Fruit fly (Drosophila melanogaster) whole organism, pupa: Measurements from ENCODE around the gene CG2224.

Source experiments
- CG12605 ChIP-seq: fragments of 200-800 bp; sonication (Bioruptor generic); IDR thresholded peaks from 2 replicates; pipeline ENCODE4 v1.3.6; 2022; ENCODE audit warnings: missing biosample characterization, missing genetic modification characterization
- CG15710 ChIP-seq: fragments of 200-800 bp; sonication (Bioruptor generic); optimal IDR thresholded peaks from 2 replicates; lab custom pipeline; 2018; ENCODE audit warnings: missing biosample characterization, mild to moderate bottlenecking, missing genetic modification characterization, moderate library complexity
- CG32121 ChIP-seq: fragments of 200-800 bp; sonication (Bioruptor generic); IDR thresholded peaks from 2 replicates; pipeline ENCODE4 v1.3.6; 2022; ENCODE audit warnings: missing biosample characterization, missing genetic modification characterization
- CG4496 ChIP-seq: fragments of 200-800 bp; sonication (Bioruptor generic); IDR thresholded peaks from 3 replicates; pipeline ENCODE4 v1.3.6; 2022; ENCODE audit warnings: missing biosample characterization, missing genetic modification characterization
- CG8159 ChIP-seq: fragments of 200-800 bp; sonication (Bioruptor generic); optimal IDR thresholded peaks from 3 replicates; lab custom pipeline; 2018; ENCODE audit warnings: missing biosample characterization, mild to moderate bottlenecking, missing genetic modification characterization, moderate library complexity
- Ets98B ChIP-seq: fragments of 200-800 bp; sonication (Bioruptor generic); IDR thresholded peaks from 2 replicates; pipeline ENCODE4 v1.3.6; 2022; ENCODE audit warnings: missing biosample characterization, missing genetic modification characterization
- Pif1B ChIP-seq: fragments of 200-800 bp; sonication (Bioruptor generic); optimal IDR thresholded peaks from 3 replicates; lab custom pipeline; 2016; ENCODE audit warnings: missing biosample characterization, missing genetic modification characterization
- fd96Ca ChIP-seq: fragments of 200-800 bp; sonication (Bioruptor generic); IDR thresholded peaks from 3 replicates; pipeline ENCODE4 v1.3.6; 2022; ENCODE audit warnings: missing biosample characterization, missing genetic modification characterization
- gl ChIP-seq: fragments of 200-800 bp; sonication (Bioruptor generic); optimal IDR thresholded peaks from 2 replicates; lab custom pipeline; 2018; ENCODE audit warnings: missing biosample characterization, mild to moderate bottlenecking, missing genetic modification characterization
- rn ChIP-seq: fragments of 200-800 bp; sonication (Bioruptor generic); IDR thresholded peaks from 2 replicates; pipeline ENCODE4 v1.3.6; 2022; ENCODE audit warnings: missing biosample characterization, missing genetic modification characterization

DNA sequence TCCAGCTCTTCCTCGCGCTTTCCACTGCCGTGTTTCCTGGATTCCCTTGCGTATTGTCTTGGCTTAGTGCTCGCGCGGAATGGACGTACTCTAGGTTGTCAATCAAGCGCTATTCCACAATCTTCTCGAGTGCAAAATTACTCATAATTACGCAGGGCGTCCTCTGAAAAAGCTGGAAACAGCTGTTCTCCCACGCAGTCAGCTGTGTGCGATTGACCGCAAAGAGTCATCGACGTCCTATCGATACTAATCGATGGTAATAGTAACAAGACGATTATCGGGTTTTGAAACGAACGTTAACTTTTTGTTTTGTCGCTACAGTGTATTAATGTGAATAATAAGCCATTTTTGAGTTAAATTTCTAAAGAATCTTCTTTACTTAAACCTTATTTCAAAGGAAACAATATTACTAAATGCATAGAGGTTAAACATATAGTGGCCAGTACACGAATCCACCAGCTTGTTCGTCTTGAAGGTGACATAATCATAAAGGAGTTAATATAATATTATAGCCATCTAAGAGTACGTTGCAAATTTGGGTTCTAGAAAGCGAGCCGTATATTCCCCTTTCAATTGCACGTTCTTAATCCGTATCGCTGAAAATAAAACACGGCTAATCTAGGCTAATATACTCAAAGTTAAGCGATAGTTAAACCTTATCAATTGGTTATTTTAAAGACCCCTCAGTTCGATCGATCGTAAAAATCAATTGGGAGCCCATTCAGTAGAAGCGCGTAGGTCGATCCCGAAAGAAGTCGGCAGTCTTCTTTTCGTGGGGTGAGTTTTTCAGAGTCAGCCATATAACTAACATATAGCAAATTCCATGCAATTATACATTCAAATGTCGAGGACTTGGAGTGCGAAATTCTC is at the start of gene CG2224, which contains the start of gene CDase:
- TF ChIP-seq Ets98B (GFP tag; lab: Robert Waterston, UW) (no peak), CG4496 (no peak), gl (tag; lab: Kevin White, UChicago) (no peak), fd96Ca (no peak), CG15710 (no peak), rn (GFP tag; lab: Robert Waterston, UW) (no peak), CG12605 (GFP tag; lab: Robert Waterston, UW) (no peak), CG8159 (no peak), Pif1B (GFP tag; lab: Kevin White, UChicago) (no peak), CG32121 (GFP tag; lab: Robert Waterston, UW) (no peak)
